Worm (Caenorhabditis elegans) whole organism, L3 larva: ENCODE data around the gene gcn-1.
A peak's percentile ranks its signal among the peaks of the same experiment; 100 is the strongest.

Source experiments
- aly-2 ChIP-seq: fragments of 150-350 bp; optimal IDR thresholded peaks from 2 replicates; lab custom pipeline; 2014; ENCODE audit warnings: missing biosample characterization, missing genetic modification characterization
- elt-2 ChIP-seq: sonication (generic microtip); optimal IDR thresholded peaks from 2 replicates; lab custom pipeline; 2016; ENCODE audit warnings: missing genetic modification reagents, mild to moderate bottlenecking, missing genetic modification characterization, missing compliant biosample characterization
- elt-3 ChIP-seq, 3 experiments: fragments of 150-350 bp in 1 of 3; sonication (generic microtip) in 2 of 3; optimal IDR thresholded peaks; 2 replicates in 2 of 3; 4 replicates in 1 of 3; lab custom pipeline; 2014 to 2017; ENCODE audit warnings: missing biosample characterization in 3 of 3, missing genetic modification characterization in 3 of 3
- sea-2 ChIP-seq: fragments of 150-350 bp; sonication (generic microtip); optimal IDR thresholded peaks from 4 replicates; lab custom pipeline; 2014; ENCODE audit warnings: missing biosample characterization, missing genetic modification reagents, missing genetic modification characterization
- tbx-2 ChIP-seq: sonication (generic microtip); optimal IDR thresholded peaks from 2 replicates; lab custom pipeline; 2016; ENCODE audit warnings: mild to moderate bottlenecking, missing genetic modification characterization, missing compliant biosample characterization
- unc-62 ChIP-seq: fragments of 150-350 bp; sonication (generic microtip); optimal IDR thresholded peaks from 4 replicates; lab custom pipeline; 2014; ENCODE audit warnings: missing biosample characterization, missing genetic modification reagents, missing genetic modification characterization

DNA sequence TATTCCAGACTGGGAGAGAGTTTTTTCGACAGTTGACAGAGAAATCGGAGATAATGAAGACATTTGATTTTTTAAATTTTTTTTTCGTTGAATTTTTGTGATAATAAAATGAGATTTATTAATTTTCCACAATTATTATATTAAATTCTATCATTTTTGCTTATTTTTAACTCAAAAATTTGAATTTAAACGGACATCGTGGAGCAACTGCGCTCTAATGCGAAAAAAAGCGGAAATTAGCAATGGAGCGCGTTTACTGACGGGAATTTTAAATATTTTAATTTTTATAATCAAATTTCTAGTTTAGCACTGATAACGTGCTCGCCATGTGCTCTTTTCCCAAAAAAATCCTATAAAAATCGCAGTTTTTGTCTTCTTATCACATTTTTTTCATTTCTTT, 59.4 kb downstream of the gcn-1 start, which contains the start of gene C39B5.14:
- TF ChIP-seq tbx-2 (tag; lab: Kevin White, UChicago) (no peak), elt-3 (tag; optimal IDR thresholded peaks at IDR 0.05; lab: Kevin White, UChicago) (no peak), sea-2 (GFP tag; lab: Kevin White, UChicago) (no peak), unc-62 (no peak), aly-2 (no peak), elt-2 (tag; lab: Kevin White, UChicago) (peak; percentile 56)
